Worm (Caenorhabditis elegans): ENCODE results near the gene swt-7.

ce11 chrV:5032176-5032575 is 1.6 kb upstream of the swt-7 start:
- no peak for TF ChIP-seq jun-1 (tag; optimal IDR thresholded peaks at IDR 0.05)
- no peak for TF ChIP-seq mep-1 (tag; optimal IDR thresholded peaks at IDR 0.05)
- TF ChIP-seq fkh-10 (GFP tag; optimal IDR thresholded peaks at IDR 0.05) = no peak
- no peak for TF ChIP-seq nhr-237 (tag; optimal IDR thresholded peaks at IDR 0.05)
- no peak for TF ChIP-seq nhr-90 (tag; optimal IDR thresholded peaks at IDR 0.05; ENCODE audit: poor library complexity)
- no peak for TF ChIP-seq nhr-11 (tag; optimal IDR thresholded peaks at IDR 0.05)
- TF ChIP-seq lin-14 (GFP tag; optimal IDR thresholded peaks at IDR 0.05) = peak; percentile 69
- TF ChIP-seq elt-2 (tag; optimal IDR thresholded peaks at IDR 0.05) = no peak
- peak in 1 of 6 experiments; percentile 42 for TF ChIP-seq elt-3 (tag; optimal IDR thresholded peaks at IDR 0.05)
- no peak for TF ChIP-seq snpc-4 (tag; optimal IDR thresholded peaks at IDR 0.05)
- no peak for TF ChIP-seq ztf-11 (tag; optimal IDR thresholded peaks at IDR 0.05)

Measured in whole organism, L1 larva.